Fruit fly (Drosophila melanogaster) whole organism, embryonic: Measurements from ENCODE around the gene CG31817.

Experiments used
- CG10431 ChIP-seq: fragments of 200-800 bp; sonication (Bioruptor generic); optimal IDR thresholded peaks from 3 replicates; lab custom pipeline; 2018; ENCODE audit warnings: missing biosample characterization, mild to moderate bottlenecking, missing genetic modification characterization
- CG11456 ChIP-seq: fragments of 200-800 bp; sonication (Bioruptor generic); IDR thresholded peaks from 3 replicates; pipeline ENCODE4 v1.3.6; 2022; ENCODE audit warnings: missing biosample characterization, missing genetic modification characterization
- CG11504 ChIP-seq: fragments of 200-800 bp; sonication (Bioruptor generic); optimal IDR thresholded peaks from 3 replicates; lab custom pipeline; 2019; ENCODE audit warnings: missing biosample characterization, mild to moderate bottlenecking, missing genetic modification characterization, moderate library complexity
- CG11695 ChIP-seq: fragments of 200-800 bp; sonication (Bioruptor generic); IDR thresholded peaks from 3 replicates; pipeline ENCODE4 v1.3.6; 2022; ENCODE audit warnings: missing biosample characterization, missing genetic modification characterization
- CG1233 ChIP-seq: fragments of 200-800 bp; sonication (Bioruptor generic); optimal IDR thresholded peaks from 4 replicates; lab custom pipeline; 2018; ENCODE audit warnings: missing biosample characterization, mild to moderate bottlenecking, missing genetic modification characterization
- CG12942 ChIP-seq: fragments of 200-800 bp; sonication (Bioruptor generic); optimal IDR thresholded peaks from 3 replicates; lab custom pipeline; 2016; ENCODE audit warnings: missing biosample characterization, missing genetic modification characterization
- CG13775 ChIP-seq: fragments of 200-800 bp; sonication (Bioruptor generic); optimal IDR thresholded peaks from 3 replicates; lab custom pipeline; 2017; ENCODE audit warnings: missing biosample characterization, mild to moderate bottlenecking, missing genetic modification characterization
- CG14667 ChIP-seq: fragments of 200-800 bp; sonication (Bioruptor generic); IDR thresholded peaks from 2 replicates; pipeline ENCODE4 v1.3.6; 2022; ENCODE audit warnings: missing biosample characterization, missing genetic modification characterization
- CG1529 ChIP-seq: fragments of 200-800 bp; sonication (Bioruptor generic); optimal IDR thresholded peaks from 3 replicates; lab custom pipeline; 2018; ENCODE audit warnings: missing biosample characterization, missing genetic modification characterization
- CG16813 ChIP-seq: fragments of 200-800 bp; sonication (Bioruptor generic); IDR thresholded peaks from 3 replicates; pipeline ENCODE4 v1.3.6; 2022; ENCODE audit warnings: missing biosample characterization, missing genetic modification characterization; ENCODE audit not compliant: partially characterized antibody
- CG17829 ChIP-seq: fragments of 200-800 bp; optimal IDR thresholded peaks from 2 replicates; lab custom pipeline; 2019; ENCODE audit warnings: missing biosample characterization, mild to moderate bottlenecking, missing genetic modification characterization, moderate library complexity
- CG30020 ChIP-seq: fragments of 200-800 bp; optimal IDR thresholded peaks from 2 replicates; lab custom pipeline; 2019; ENCODE audit warnings: missing biosample characterization, mild to moderate bottlenecking, missing genetic modification characterization, moderate library complexity
- CG42726 ChIP-seq: fragments of 200-800 bp; sonication (Bioruptor generic); IDR thresholded peaks from 2 replicates; pipeline ENCODE4 v1.3.6; 2022; ENCODE audit warnings: missing biosample characterization, missing genetic modification characterization; ENCODE audit not compliant: partially characterized antibody
- CG5245 ChIP-seq: fragments of 200-800 bp; sonication (Bioruptor generic); optimal IDR thresholded peaks from 3 replicates; lab custom pipeline; 2016; ENCODE audit warnings: missing biosample characterization, missing genetic modification characterization
- CG6854 ChIP-seq: fragments of 200-800 bp; sonication (Bioruptor generic); optimal IDR thresholded peaks from 3 replicates; lab custom pipeline; 2017; ENCODE audit warnings: missing biosample characterization, mild to moderate bottlenecking, missing genetic modification characterization
- CG9817 ChIP-seq: fragments of 200-800 bp; sonication (Bioruptor generic); optimal IDR thresholded peaks from 2 replicates; lab custom pipeline; 2018; ENCODE audit warnings: missing biosample characterization, mild to moderate bottlenecking, missing genetic modification characterization, moderate library complexity
- CHES-1-like ChIP-seq: fragments of 200-800 bp; sonication (Bioruptor generic); optimal IDR thresholded peaks from 2 replicates; lab custom pipeline; 2016; ENCODE audit warnings: missing biosample characterization, missing genetic modification characterization
- Dad ChIP-seq: fragments of 200-800 bp; sonication (Bioruptor generic); optimal IDR thresholded peaks from 3 replicates; lab custom pipeline; 2016; ENCODE audit warnings: missing biosample characterization, missing genetic modification characterization
- Dbx ChIP-seq: fragments of 200-800 bp; sonication (Bioruptor generic); IDR thresholded peaks from 3 replicates; pipeline ENCODE4 v1.3.6; 2022; ENCODE audit warnings: missing biosample characterization, missing genetic modification characterization
- Dll ChIP-seq: fragments of 200-800 bp; sonication (Bioruptor generic); IDR thresholded peaks from 4 replicates; pipeline ENCODE4 v1.3.6; 2022; ENCODE audit warnings: missing biosample characterization, missing genetic modification characterization; ENCODE audit not compliant: partially characterized antibody
- E2f1 ChIP-seq: fragments of 200-800 bp; sonication (Bioruptor generic); IDR thresholded peaks from 2 replicates; pipeline ENCODE4 v1.3.6; 2022; ENCODE audit warnings: missing biosample characterization, missing genetic modification characterization
- Ets65A ChIP-seq: fragments of 200-800 bp; sonication (Bioruptor generic); peaks from one replicate; lab custom pipeline; 2016; ENCODE audit warnings: missing biosample characterization, missing genetic modification characterization
- Fer3 ChIP-seq: fragments of 200-800 bp; sonication (Bioruptor generic); optimal IDR thresholded peaks from 2 replicates; lab custom pipeline; 2018; ENCODE audit warnings: missing biosample characterization, mild to moderate bottlenecking, missing genetic modification characterization, moderate library complexity
- Hr3 ChIP-seq: fragments of 200-800 bp; sonication (Bioruptor generic); optimal IDR thresholded peaks from 3 replicates; lab custom pipeline; 2016; ENCODE audit warnings: missing biosample characterization, missing genetic modification characterization
- Hsf ChIP-seq: fragments of 200-800 bp; sonication (Bioruptor generic); optimal IDR thresholded peaks from 3 replicates; lab custom pipeline; 2016; ENCODE audit warnings: missing biosample characterization, missing genetic modification characterization
- Lpt ChIP-seq: fragments of >200 bp; optimal IDR thresholded peaks from 2 replicates; lab custom pipeline; 2018; ENCODE audit warnings: missing biosample characterization, missing genetic modification characterization
- Myb ChIP-seq: fragments of 200-800 bp; sonication (Bioruptor generic); optimal IDR thresholded peaks from 2 replicates; lab custom pipeline; 2016; ENCODE audit warnings: missing biosample characterization, missing genetic modification characterization
- NFAT ChIP-seq: fragments of 200-800 bp; sonication (Bioruptor generic); IDR thresholded peaks from 2 replicates; pipeline ENCODE4 v1.3.6; 2022; ENCODE audit warnings: missing biosample characterization, missing genetic modification characterization
- Nf-YB ChIP-seq: fragments of 200-800 bp; sonication (Bioruptor generic); optimal IDR thresholded peaks from 3 replicates; lab custom pipeline; 2019; ENCODE audit warnings: missing biosample characterization, mild to moderate bottlenecking, missing genetic modification characterization, moderate library complexity
- Pdp1 ChIP-seq, 2 experiments: fragments of 200-800 bp; sonication (Bioruptor generic); optimal IDR thresholded peaks; 3 replicates each; lab custom pipeline; 2016; ENCODE audit warnings: missing biosample characterization in 2 of 2, missing genetic modification characterization in 2 of 2, mild to moderate bottlenecking in 1 of 2, moderate library complexity in 1 of 2
- Scr ChIP-seq: fragments of 200-800 bp; sonication (Bioruptor generic); IDR thresholded peaks from 2 replicates; pipeline ENCODE4 v1.3.6; 2022; ENCODE audit warnings: missing biosample characterization, missing genetic modification characterization; ENCODE audit not compliant: partially characterized antibody
- Sry-β ChIP-seq: fragments of 200-800 bp; sonication (Bioruptor generic); optimal IDR thresholded peaks from 2 replicates; lab custom pipeline; 2018; ENCODE audit warnings: missing biosample characterization, mild to moderate bottlenecking, missing genetic modification characterization, moderate library complexity
- aop ChIP-seq: fragments of 200-800 bp; sonication (Bioruptor generic); IDR thresholded peaks from 2 replicates; pipeline ENCODE4 v1.3.6; 2022; ENCODE audit warnings: missing biosample characterization, missing genetic modification characterization
- bab2 ChIP-seq: fragments of 200-800 bp; sonication (Bioruptor generic); optimal IDR thresholded peaks from 2 replicates; lab custom pipeline; 2016; ENCODE audit warnings: missing biosample characterization, missing genetic modification characterization
- bigmax ChIP-seq: fragments of 200-800 bp; sonication (Bioruptor generic); optimal IDR thresholded peaks from 2 replicates; lab custom pipeline; 2018; ENCODE audit warnings: missing biosample characterization, mild to moderate bottlenecking, missing genetic modification characterization
- bowl ChIP-seq: fragments of 200-800 bp; sonication (Bioruptor generic); IDR thresholded peaks from 2 replicates; pipeline ENCODE4 v1.3.6; 2022; ENCODE audit warnings: missing biosample characterization, missing genetic modification characterization
- cg ChIP-seq: fragments of 200-800 bp; sonication (Bioruptor generic); optimal IDR thresholded peaks from 3 replicates; lab custom pipeline; 2019; ENCODE audit warnings: missing biosample characterization, mild to moderate bottlenecking, missing genetic modification characterization, moderate library complexity
- chm ChIP-seq: fragments of 200-800 bp; sonication (Bioruptor generic); IDR thresholded peaks from 2 replicates; pipeline ENCODE4 v1.3.6; 2022; ENCODE audit warnings: missing biosample characterization, missing genetic modification characterization
- cwo ChIP-seq: fragments of 200-800 bp; sonication (Bioruptor generic); optimal IDR thresholded peaks from 3 replicates; lab custom pipeline; 2017; ENCODE audit warnings: missing biosample characterization, missing genetic modification characterization, mild to moderate bottlenecking, moderate library complexity, missing genetic modification reagents
- dysf ChIP-seq: fragments of 200-800 bp; sonication (Bioruptor generic); IDR thresholded peaks from 3 replicates; pipeline ENCODE4 v1.3.6; 2022; ENCODE audit warnings: missing biosample characterization, missing genetic modification characterization
- en ChIP-seq: fragments of 200-800 bp; sonication (Bioruptor generic); optimal IDR thresholded peaks from 2 replicates; lab custom pipeline; 2016; ENCODE audit warnings: missing biosample characterization, missing genetic modification characterization
- kah ChIP-seq: fragments of 200-800 bp; sonication (Bioruptor generic); optimal IDR thresholded peaks from 2 replicates; lab custom pipeline; 2018; ENCODE audit warnings: missing biosample characterization, mild to moderate bottlenecking, missing genetic modification characterization
- maf-S ChIP-seq: fragments of 200-800 bp; sonication (Bioruptor generic); optimal IDR thresholded peaks from 2 replicates; lab custom pipeline; 2016; ENCODE audit warnings: missing biosample characterization, missing genetic modification characterization
- mld ChIP-seq: fragments of 200-800 bp; sonication (Bioruptor generic); IDR thresholded peaks from 3 replicates; pipeline ENCODE4 v1.3.6; 2022; ENCODE audit warnings: missing biosample characterization, missing genetic modification characterization; ENCODE audit not compliant: partially characterized antibody
- phol ChIP-seq: fragments of 200-800 bp; sonication (Bioruptor generic); optimal IDR thresholded peaks from 3 replicates; lab custom pipeline; 2018; ENCODE audit warnings: missing biosample characterization, mild to moderate bottlenecking, missing genetic modification characterization, moderate library complexity
- prd ChIP-seq, 3 experiments: fragments of >200 bp in 2 of 3; fragments of 200-800 bp in 1 of 3; sonication (Bioruptor generic) in 1 of 3; optimal IDR thresholded peaks in 2 of 3; IDR thresholded peaks in 1 of 3; 2 replicates in 2 of 3; 3 replicates in 1 of 3; pipeline versions ENCODE4 v1.3.6 to Lab custom; 2017 to 2022; ENCODE audit warnings: missing biosample characterization in 1 of 3, missing genetic modification characterization in 1 of 3
- run ChIP-seq: fragments of 200-800 bp; sonication (Bioruptor generic); optimal IDR thresholded peaks from 3 replicates; lab custom pipeline; 2018; ENCODE audit warnings: missing biosample characterization, mild to moderate bottlenecking, missing genetic modification characterization
- ssp ChIP-seq: fragments of 200-800 bp; sonication (Bioruptor generic); IDR thresholded peaks from 2 replicates; pipeline ENCODE4 v1.3.6; 2022; ENCODE audit warnings: missing biosample characterization, missing genetic modification characterization

CG31817 gene

dm6 chr2L:16325515-16326257 lies 12.0 kb downstream of the CG31817 start, which contains the start of gene cact (continued):
- TF ChIP-seq mld (GFP tag; lab: Robert Waterston, UW) (no peak), Dad (peak; percentile 91), Hsf (peak; percentile 95), bowl (GFP tag; lab: Robert Waterston, UW) (peak; percentile 32; the same call in 1 of the 2 replicates), CG9817 (tag; lab: Kevin White, UChicago) (peak; percentile 92), bab2 (GFP tag; lab: Kevin White, UChicago) (peak; percentile 94), Hr3 (GFP tag; lab: Kevin White, UChicago) (peak; percentile 92), CG12942 (GFP tag; lab: Kevin White, UChicago) (peak; percentile 90), bigmax (GFP tag; lab: Kevin White, UChicago) (peak; percentile 4), aop (no peak), CG14667 (GFP tag; lab: Robert Waterston, UW) (no peak; the same call in 1 of the 2 replicates), chm (GFP tag; lab: Robert Waterston, UW) (peak; percentile 66), CHES-1-like (GFP tag; lab: Kevin White, UChicago) (peak; percentile 96), Nf-YB (GFP tag; lab: Kevin White, UChicago) (peak; percentile 82), kah (GFP tag; lab: Kevin White, UChicago) (peak; percentile 53), E2f1 (GFP tag; lab: Robert Waterston, UW) (peak; percentile 89), Pdp1 (GFP tag; optimal IDR thresholded peaks at IDR 0.05; lab: Kevin White, UChicago) (peak; percentile 92 to 94), CG1529 (peak; percentile 82), Lpt (no peak), CG11504 (tag; lab: Kevin White, UChicago) (peak; percentile 91), Sry-β (GFP tag; lab: Kevin White, UChicago) (peak; percentile 47), CG17829 (tag; lab: Kevin White, UChicago) (peak; percentile 95), CG11456 (peak; percentile 91), Ets65A (GFP tag; lab: Kevin White, UChicago) (peak; percentile 99), CG5245 (peak; percentile 82), CG10431 (peak; percentile 61), Dbx (GFP tag; lab: Robert Waterston, UW) (peak; percentile 91), phol (tag; lab: Kevin White, UChicago) (peak; percentile 95), cwo (GFP tag; lab: Kevin White, UChicago) (peak; percentile 89), run (tag; lab: Kevin White, UChicago) (peak; percentile 89), CG1233 (GFP tag; lab: Kevin White, UChicago) (peak; percentile 77), cg (GFP tag; lab: Kevin White, UChicago) (peak; percentile 84), CG16813 (GFP tag; lab: Robert Waterston, UW) (peak; percentile 57; the same call in 2 of the 3 replicates), Fer3 (tag; lab: Kevin White, UChicago) (peak; percentile 93), maf-S (GFP tag; lab: Kevin White, UChicago) (peak; percentile 90), en (GFP tag; lab: Kevin White, UChicago) (peak; percentile 88), Scr (GFP tag; lab: Robert Waterston, UW) (peak; percentile 69), prd (optimal IDR thresholded peaks at IDR 0.05; lab: Kevin White, UChicago) (no peak), prd (GFP tag; IDR thresholded peaks at IDR 0.05; lab: Robert Waterston, UW) (peak; percentile 94), ssp (GFP tag; lab: Robert Waterston, UW) (peak; percentile 94), CG30020 (tag; lab: Kevin White, UChicago) (peak; percentile 98), NFAT (peak; percentile 87), CG11695 (GFP tag; lab: Robert Waterston, UW) (peak; percentile 89), dysf (GFP tag; lab: Robert Waterston, UW) (peak; percentile 91), Dll (GFP tag; lab: Robert Waterston, UW) (peak; percentile 66), Myb (GFP tag; lab: Kevin White, UChicago) (peak; percentile 82), CG42726 (GFP tag; lab: Robert Waterston, UW) (peak; percentile 45; the same call in 1 of the 2 replicates), CG6854 (GFP tag; lab: Kevin White, UChicago) (peak; percentile 87), CG13775 (GFP tag; lab: Kevin White, UChicago) (peak; percentile 93)
